Worm (Caenorhabditis elegans) whole organism, midembryonic: ENCODE measurements around the gene srbc-11.
"Not testable (repeated sequence)": the region's sequence is repeated elsewhere in the genome, so short reads cannot be mapped to it uniquely, and the experiment has no call there.

Experiments used
- T22C8.4 ChIP-seq: fragments of 200-800 bp; sonication (Bioruptor generic); IDR thresholded peaks from 2 replicates; pipeline ENCODE4 v1.3.6; 2022; ENCODE audit warnings: missing genetic modification characterization, missing compliant biosample characterization
- cog-1 ChIP-seq: sonication (generic microtip); optimal IDR thresholded peaks from 2 replicates; lab custom pipeline; 2016; ENCODE audit warnings: missing genetic modification characterization, missing compliant biosample characterization
- flt-1 ChIP-seq: fragments of 200-800 bp; sonication (Bioruptor generic); IDR thresholded peaks from 2 replicates; pipeline ENCODE4 v1.3.6; 2022; ENCODE audit warnings: missing genetic modification characterization, missing compliant biosample characterization
- klf-2 ChIP-seq: fragments of 200-800 bp; sonication (Bioruptor generic); conservative IDR thresholded peaks from 2 replicates; pipeline ENCODE4 v1.3.6; 2022; ENCODE audit warnings: missing genetic modification reagents, missing genetic modification characterization, missing compliant biosample characterization
- med-1 ChIP-seq: sonication (generic microtip); optimal IDR thresholded peaks from 2 replicates; lab custom pipeline; 2017; ENCODE audit warnings: missing genetic modification characterization, mild to moderate bottlenecking, missing compliant biosample characterization, antibody characterized with exemption, missing genetic modification reagents; ENCODE audit not compliant: insufficient read depth
- ref-1 ChIP-seq: fragments of 200-800 bp; sonication (Bioruptor generic); conservative IDR thresholded peaks from 2 replicates; pipeline ENCODE4 v1.3.6; 2022; ENCODE audit warnings: missing genetic modification reagents, missing genetic modification characterization, missing compliant biosample characterization
- tab-1 ChIP-seq: fragments of 200-800 bp; sonication (Bioruptor generic); IDR thresholded peaks from 2 replicates; pipeline ENCODE4 v1.3.6; 2022; ENCODE audit warnings: missing genetic modification characterization, missing compliant biosample characterization
- ztf-23 ChIP-seq: fragments of 200-800 bp; sonication (Bioruptor generic); IDR thresholded peaks from 2 replicates; pipeline ENCODE4 v1.3.6; 2022; ENCODE audit warnings: missing genetic modification reagents, missing genetic modification characterization, missing compliant biosample characterization
- ztf-29 ChIP-seq: fragments of 200-800 bp; sonication (Bioruptor generic); IDR thresholded peaks from 2 replicates; pipeline ENCODE4 v1.3.6; 2022; ENCODE audit warnings: missing genetic modification reagents, missing genetic modification characterization, missing compliant biosample characterization

srbc-11 gene

ce11 chrV:7523392-7523791, 28.3 kb upstream of the srbc-11 start, which contains the start of gene C54F6.6:
Gene C54F6.6 (plus strand): TSS chrV:7523692.
- no peak for TF ChIP-seq ztf-29
- TF ChIP-seq ztf-23 (GFP tag; lab: Robert Waterston, UW): no peak

- TF ChIP-seq klf-2 (GFP tag; lab: Robert Waterston, UW) (no peak), flt-1 (GFP tag; lab: Robert Waterston, UW) (no peak), ztf-23 (GFP tag; lab: Robert Waterston, UW) (no peak), cog-1 (tag; lab: Kevin White, UChicago) (no peak), med-1 (GFP tag; lab: Kevin White, UChicago) (no peak), ztf-29 (no peak), tab-1 (no peak), ref-1 (GFP tag; lab: Robert Waterston, UW) (no peak), T22C8.4 (GFP tag; lab: Robert Waterston, UW) (no peak)
Observed at ce11 chrV:7522279-7522678, 27.2 kb upstream of the srbc-11 start, which contains the start of gene C54F6.15. Gene C54F6.15 (minus strand): TSS chrV:7522379.

- TF ChIP-seq flt-1 (GFP tag; lab: Robert Waterston, UW) (no peak), cog-1 (tag; lab: Kevin White, UChicago) (no peak), ztf-23 (GFP tag; lab: Robert Waterston, UW) (no peak), med-1 (GFP tag; lab: Kevin White, UChicago) (no peak), ref-1 (GFP tag; lab: Robert Waterston, UW) (no peak), ztf-29 (no peak), klf-2 (GFP tag; lab: Robert Waterston, UW) (no peak), tab-1 (no peak), T22C8.4 (GFP tag; lab: Robert Waterston, UW) (no peak)
Observed at ce11 chrV:7521304-7521703, 26.2 kb upstream of the srbc-11 start.

ce11 chrV:7520077-7520476, 25.0 kb upstream of the srbc-11 start, which contains the start of gene srb-19:
Gene srb-19 (minus strand): TSS chrV:7520177.
- TF ChIP-seq med-1 (GFP tag; lab: Kevin White, UChicago) (no peak), flt-1 (GFP tag; lab: Robert Waterston, UW) (no peak), klf-2 (GFP tag; lab: Robert Waterston, UW) (no peak), cog-1 (tag; lab: Kevin White, UChicago) (no peak), T22C8.4 (GFP tag; lab: Robert Waterston, UW) (no peak), tab-1 (no peak), ztf-29 (no peak), ref-1 (GFP tag; lab: Robert Waterston, UW) (no peak), ztf-23 (GFP tag; lab: Robert Waterston, UW) (no peak)

- TF ChIP-seq T22C8.4 (GFP tag; lab: Robert Waterston, UW): no peak
- no peak for TF ChIP-seq med-1 (GFP tag; lab: Kevin White, UChicago)
- no peak for TF ChIP-seq flt-1 (GFP tag; lab: Robert Waterston, UW)
- TF ChIP-seq cog-1 (tag; lab: Kevin White, UChicago): no peak
- no peak for TF ChIP-seq ref-1 (GFP tag; lab: Robert Waterston, UW)
- no peak for TF ChIP-seq ztf-29
- no peak for TF ChIP-seq tab-1
- no peak for TF ChIP-seq klf-2 (GFP tag; lab: Robert Waterston, UW)
- TF ChIP-seq ztf-23 (GFP tag; lab: Robert Waterston, UW): no peak
Observed at ce11 chrV:7514939-7515338, 19.9 kb upstream of the srbc-11 start, which contains the start of gene srb-18. Gene srb-18 (plus strand): TSS chrV:7515239.

- TF ChIP-seq ref-1, flt-1, T22C8.4 (GFP tag; lab: Robert Waterston, UW): not testable (repeated sequence)
Observed at ce11 chrV:7511465-7511864, 16.4 kb upstream of the srbc-11 start, which contains the start of gene nhr-171. Gene nhr-171 (plus strand): TSS chrV:7511765.

- no peak for TF ChIP-seq T22C8.4 (GFP tag; lab: Robert Waterston, UW)
Observed at ce11 chrV:7508566-7509044, 13.5 kb upstream of the srbc-11 start, which contains the start of the genes str-31 and nhr-172. Gene str-31 (minus strand): TSS chrV:7508666. Gene nhr-172 (plus strand): TSS chrV:7508994.

ce11 chrV:7506207-7506606, 11.1 kb upstream of the srbc-11 start:
- TF ChIP-seq ref-1 (GFP tag; lab: Robert Waterston, UW) (no peak), flt-1 (GFP tag; lab: Robert Waterston, UW) (no peak), ztf-29 (no peak), T22C8.4 (GFP tag; lab: Robert Waterston, UW) (no peak), klf-2 (GFP tag; lab: Robert Waterston, UW) (no peak), tab-1 (no peak), cog-1 (tag; lab: Kevin White, UChicago) (no peak), med-1 (GFP tag; lab: Kevin White, UChicago) (no peak), ztf-23 (GFP tag; lab: Robert Waterston, UW) (no peak)

ce11 chrV:7504271-7504670, 9.2 kb upstream of the srbc-11 start, which contains the start of gene srh-229:
Gene srh-229 (minus strand): TSS chrV:7504371.
- TF ChIP-seq tab-1 (no peak), T22C8.4 (GFP tag; lab: Robert Waterston, UW) (no peak), ztf-29 (no peak), med-1 (GFP tag; lab: Kevin White, UChicago) (no peak), cog-1 (tag; lab: Kevin White, UChicago) (no peak), flt-1 (GFP tag; lab: Robert Waterston, UW) (no peak), ztf-23 (GFP tag; lab: Robert Waterston, UW) (no peak), klf-2 (GFP tag; lab: Robert Waterston, UW) (no peak), ref-1 (GFP tag; lab: Robert Waterston, UW) (no peak)

ce11 chrV:7501194-7501593, 6.1 kb upstream of the srbc-11 start:
- TF ChIP-seq med-1 (GFP tag; lab: Kevin White, UChicago) (no peak), ref-1 (GFP tag; lab: Robert Waterston, UW) (no peak), tab-1 (no peak), T22C8.4 (GFP tag; lab: Robert Waterston, UW) (no peak), cog-1 (tag; lab: Kevin White, UChicago) (no peak), ztf-29 (no peak), ztf-23 (GFP tag; lab: Robert Waterston, UW) (no peak), flt-1 (GFP tag; lab: Robert Waterston, UW) (no peak), klf-2 (GFP tag; lab: Robert Waterston, UW) (no peak)
